Worm (Caenorhabditis elegans): ENCODE results near the gene T12D8.5.

- TF ChIP-seq hmg-4 (GFP tag; optimal IDR thresholded peaks at IDR 0.05), result no peak
- TF ChIP-seq ama-1 (optimal IDR thresholded peaks at IDR 0.05), result no peak
- TF ChIP-seq tra-4 (tag; optimal IDR thresholded peaks at IDR 0.05), result no peak
- TF ChIP-seq F13C5.2 (tag; optimal IDR thresholded peaks at IDR 0.05), result no peak
- TF ChIP-seq tbx-37 (GFP tag; conservative IDR thresholded peaks at IDR 0.05), result no peak
- TF ChIP-seq hnd-1 (tag; optimal IDR thresholded peaks at IDR 0.05), result no peak
- TF ChIP-seq aly-1 (tag; optimal IDR thresholded peaks at IDR 0.05), result no peak
- TF ChIP-seq flt-1 (GFP tag; IDR thresholded peaks at IDR 0.05), result no peak
- TF ChIP-seq ets-7 (tag; optimal IDR thresholded peaks at IDR 0.05), result no peak
- no peak for TF ChIP-seq tbx-11 (GFP tag; IDR thresholded peaks at IDR 0.05)
- TF ChIP-seq pes-1 (GFP tag; IDR thresholded peaks at IDR 0.05), result no peak
Measured at ce11 chrIII:13666406-13666805, 39.8 kb upstream of the T12D8.5 start.

All from whole organism, early embryonic.